Worm (Caenorhabditis elegans) whole organism, midembryonic: ENCODE measurements around the gene sri-62.

Experiments used
- T22C8.4 ChIP-seq: fragments of 200-800 bp; sonication (Bioruptor generic); IDR thresholded peaks from 2 replicates; pipeline ENCODE4 v1.3.6; 2022; ENCODE audit warnings: missing genetic modification characterization, missing compliant biosample characterization
- flt-1 ChIP-seq: fragments of 200-800 bp; sonication (Bioruptor generic); IDR thresholded peaks from 2 replicates; pipeline ENCODE4 v1.3.6; 2022; ENCODE audit warnings: missing genetic modification characterization, missing compliant biosample characterization
- klf-2 ChIP-seq: fragments of 200-800 bp; sonication (Bioruptor generic); conservative IDR thresholded peaks from 2 replicates; pipeline ENCODE4 v1.3.6; 2022; ENCODE audit warnings: missing genetic modification reagents, missing genetic modification characterization, missing compliant biosample characterization
- med-1 ChIP-seq: sonication (generic microtip); optimal IDR thresholded peaks from 2 replicates; lab custom pipeline; 2017; ENCODE audit warnings: missing genetic modification characterization, mild to moderate bottlenecking, missing compliant biosample characterization, antibody characterized with exemption, missing genetic modification reagents; ENCODE audit not compliant: insufficient read depth
- ref-1 ChIP-seq: fragments of 200-800 bp; sonication (Bioruptor generic); conservative IDR thresholded peaks from 2 replicates; pipeline ENCODE4 v1.3.6; 2022; ENCODE audit warnings: missing genetic modification reagents, missing genetic modification characterization, missing compliant biosample characterization
- tab-1 ChIP-seq: fragments of 200-800 bp; sonication (Bioruptor generic); IDR thresholded peaks from 2 replicates; pipeline ENCODE4 v1.3.6; 2022; ENCODE audit warnings: missing genetic modification characterization, missing compliant biosample characterization
- ztf-23 ChIP-seq: fragments of 200-800 bp; sonication (Bioruptor generic); IDR thresholded peaks from 2 replicates; pipeline ENCODE4 v1.3.6; 2022; ENCODE audit warnings: missing genetic modification reagents, missing genetic modification characterization, missing compliant biosample characterization

ce11 chrII:2741405-2741804 is 43.1 kb upstream of the sri-62 start:
- TF ChIP-seq med-1 (GFP tag; lab: Kevin White, UChicago), result no peak
- no peak for TF ChIP-seq tab-1 (GFP tag; lab: Robert Waterston, UW)
- no peak for TF ChIP-seq T22C8.4
- TF ChIP-seq ztf-23, result no peak
- TF ChIP-seq flt-1 (GFP tag; lab: Robert Waterston, UW), result no peak
- TF ChIP-seq klf-2 (GFP tag; lab: Robert Waterston, UW), result no peak
- no peak for TF ChIP-seq ref-1 (GFP tag; lab: Robert Waterston, UW)
